Worm (Caenorhabditis elegans) whole organism, L4 larva: Measurements from ENCODE around the gene str-103.
A peak's percentile ranks its signal among the peaks of the same experiment; 100 is the strongest.

Experiments used
- D1046.2 ChIP-seq: fragments of 200-800 bp; sonication (Bioruptor generic); IDR thresholded peaks from 2 replicates; pipeline ENCODE4 v1.3.6; 2022; ENCODE audit warnings: missing genetic modification characterization, missing compliant biosample characterization
- F10B5.3 ChIP-seq: sonication (generic microtip); optimal IDR thresholded peaks from 2 replicates; lab custom pipeline; 2016; ENCODE audit warnings: mild to moderate bottlenecking, missing genetic modification characterization, missing compliant biosample characterization
- F49E8.2 ChIP-seq: sonication (generic microtip); optimal IDR thresholded peaks from 2 replicates; lab custom pipeline; 2016; ENCODE audit warnings: missing compliant biosample characterization, mild to moderate bottlenecking, missing genetic modification characterization, borderline replicate concordance
- Y105C5A.15 ChIP-seq: fragments of 200-800 bp; sonication (Bioruptor generic); IDR thresholded peaks from 2 replicates; pipeline ENCODE4 v1.3.6; 2022; ENCODE audit warnings: missing genetic modification characterization, missing compliant biosample characterization
- Y5F2A.4 ChIP-seq: fragments of 200-800 bp; sonication (Bioruptor generic); optimal IDR thresholded peaks from 2 replicates; lab custom pipeline; 2018; ENCODE audit warnings: mild to moderate bottlenecking, missing genetic modification characterization, missing compliant biosample characterization
- ZK337.2 ChIP-seq: fragments of 200-800 bp; sonication (Bioruptor generic); IDR thresholded peaks from 2 replicates; pipeline ENCODE4 v1.3.6; 2022; ENCODE audit warnings: missing genetic modification reagents, missing genetic modification characterization, missing compliant biosample characterization
- arid-1 ChIP-seq: fragments of 200-800 bp; sonication (Bioruptor generic); conservative IDR thresholded peaks from 2 replicates; pipeline ENCODE4 v1.3.6; 2022; ENCODE audit warnings: missing genetic modification reagents, missing genetic modification characterization, missing compliant biosample characterization
- attf-4 ChIP-seq: sonication (generic microtip); optimal IDR thresholded peaks from 3 replicates; lab custom pipeline; 2017; ENCODE audit warnings: missing biosample characterization, missing genetic modification characterization
- ceh-20 ChIP-seq: fragments of 200-800 bp; sonication (Bioruptor generic); IDR thresholded peaks from 2 replicates; pipeline ENCODE4 v1.3.6; 2022; ENCODE audit warnings: missing genetic modification reagents, missing genetic modification characterization, missing compliant biosample characterization
- ceh-28 ChIP-seq: fragments of 150-350 bp; optimal IDR thresholded peaks from 2 replicates; lab custom pipeline; 2014; ENCODE audit warnings: missing biosample characterization, missing genetic modification reagents, missing genetic modification characterization
- ces-1 ChIP-seq: fragments of 150-350 bp; sonication (generic microtip); optimal IDR thresholded peaks from 4 replicates; lab custom pipeline; 2014; ENCODE audit warnings: missing biosample characterization, missing genetic modification reagents, missing genetic modification characterization
- daf-16 ChIP-seq, 3 experiments: sonication (generic microtip); optimal IDR thresholded peaks; 2 replicates each; lab custom pipeline; 2016 to 2017; ENCODE audit warnings: missing genetic modification characterization in 3 of 3, missing genetic modification reagents in 3 of 3, mild to moderate bottlenecking in 2 of 3, missing compliant biosample characterization in 2 of 3, missing biosample characterization in 1 of 3, moderate library complexity in 1 of 3
- daf-19 ChIP-seq: fragments of 200-800 bp; sonication (Bioruptor generic); conservative IDR thresholded peaks from 2 replicates; pipeline ENCODE4 v1.3.6; 2022; ENCODE audit warnings: missing genetic modification characterization, missing compliant biosample characterization
- dmd-6 ChIP-seq: fragments of 200-800 bp; sonication (Bioruptor generic); IDR thresholded peaks from 2 replicates; pipeline ENCODE4 v1.3.6; 2022; ENCODE audit warnings: missing genetic modification reagents, missing genetic modification characterization, missing compliant biosample characterization
- dmd-9 ChIP-seq: fragments of 200-800 bp; sonication (Bioruptor generic); IDR thresholded peaks from 2 replicates; pipeline ENCODE4 v1.3.6; 2022; ENCODE audit warnings: missing genetic modification reagents, missing genetic modification characterization, missing compliant biosample characterization
- dve-1 ChIP-seq: sonication (generic microtip); optimal IDR thresholded peaks from 2 replicates; lab custom pipeline; 2017; ENCODE audit warnings: antibody characterized with exemption, mild to moderate bottlenecking, missing genetic modification characterization, missing compliant biosample characterization; ENCODE audit not compliant: insufficient read depth
- egl-43 ChIP-seq: fragments of 200-800 bp; sonication (Bioruptor generic); IDR thresholded peaks from 2 replicates; pipeline ENCODE4 v1.3.6; 2022; ENCODE audit warnings: missing genetic modification reagents, missing genetic modification characterization, missing compliant biosample characterization
- fkh-10 ChIP-seq: fragments of 150-350 bp; optimal IDR thresholded peaks from 2 replicates; lab custom pipeline; 2014; ENCODE audit warnings: missing biosample characterization, missing genetic modification reagents, missing genetic modification characterization
- hlh-30 ChIP-seq: sonication (generic microtip); optimal IDR thresholded peaks from 2 replicates; lab custom pipeline; 2017; ENCODE audit warnings: antibody characterized with exemption, mild to moderate bottlenecking, missing genetic modification characterization, missing compliant biosample characterization; ENCODE audit not compliant: insufficient read depth
- lim-7 ChIP-seq: fragments of 200-800 bp; sonication (Bioruptor generic); IDR thresholded peaks from 2 replicates; pipeline ENCODE4 v1.3.6; 2022; ENCODE audit warnings: missing genetic modification characterization, missing compliant biosample characterization
- lin-38 ChIP-seq: fragments of 200-800 bp; sonication (Bioruptor generic); IDR thresholded peaks from 2 replicates; pipeline ENCODE4 v1.3.6; 2022; ENCODE audit warnings: missing genetic modification reagents, missing genetic modification characterization, missing compliant biosample characterization
- mes-2 ChIP-seq: sonication (generic microtip); optimal IDR thresholded peaks from 2 replicates; lab custom pipeline; 2016; ENCODE audit warnings: missing genotype, mild to moderate bottlenecking, missing genetic modification characterization, missing compliant biosample characterization; ENCODE audit not compliant: poor library complexity, severe bottlenecking
- mxl-3 ChIP-seq: fragments of 200-800 bp; sonication (Bioruptor generic); optimal IDR thresholded peaks from 2 replicates; lab custom pipeline; 2018; ENCODE audit warnings: mild to moderate bottlenecking, missing genetic modification characterization, missing compliant biosample characterization
- nhr-102 ChIP-seq: sonication (generic microtip); optimal IDR thresholded peaks from 2 replicates; lab custom pipeline; 2016; ENCODE audit warnings: mild to moderate bottlenecking, missing genetic modification characterization, moderate library complexity, missing compliant biosample characterization
- nhr-11 ChIP-seq: fragments of 150-350 bp; optimal IDR thresholded peaks from 2 replicates; lab custom pipeline; 2014; ENCODE audit warnings: missing biosample characterization, missing genetic modification characterization
- nhr-237 ChIP-seq: sonication (generic microtip); optimal IDR thresholded peaks from 2 replicates; lab custom pipeline; 2017; ENCODE audit warnings: missing biosample characterization, missing genetic modification characterization
- nhr-25 ChIP-seq: sonication (generic microtip); optimal IDR thresholded peaks from 2 replicates; lab custom pipeline; 2017; ENCODE audit warnings: missing genetic modification characterization, mild to moderate bottlenecking, missing compliant biosample characterization, antibody characterized with exemption, moderate library complexity, borderline replicate concordance; ENCODE audit not compliant: insufficient read depth
- nhr-6 ChIP-seq: fragments of 150-350 bp; optimal IDR thresholded peaks from 2 replicates; lab custom pipeline; 2014; ENCODE audit warnings: missing biosample characterization, missing genetic modification characterization
- nhr-77 ChIP-seq: fragments of 150-350 bp; optimal IDR thresholded peaks from 2 replicates; lab custom pipeline; 2014; ENCODE audit warnings: missing biosample characterization, missing genetic modification characterization
- pha-4 ChIP-seq, 2 experiments: fragments of 150-350 bp in 1 of 2; fragments of 200-800 bp in 1 of 2; sonication (Bioruptor generic) in 1 of 2; IDR thresholded peaks in 1 of 2; optimal IDR thresholded peaks in 1 of 2; 2 replicates each; pipeline versions ENCODE4 v1.3.6 to Lab custom; 2014 to 2022; ENCODE audit warnings: missing genetic modification characterization in 2 of 2, missing genetic modification reagents in 2 of 2, missing biosample characterization in 1 of 2, missing compliant biosample characterization in 1 of 2
- php-3 ChIP-seq: fragments of 200-800 bp; sonication (Bioruptor generic); IDR thresholded peaks from 2 replicates; pipeline ENCODE4 v1.3.6; 2022; ENCODE audit warnings: missing genetic modification reagents, missing genetic modification characterization, missing compliant biosample characterization
- pqm-1 ChIP-seq: sonication (generic microtip); optimal IDR thresholded peaks from 2 replicates; lab custom pipeline; 2017; ENCODE audit warnings: missing biosample characterization, missing genetic modification characterization
- saeg-2 ChIP-seq: fragments of 200-800 bp; sonication (Bioruptor generic); IDR thresholded peaks from 2 replicates; pipeline ENCODE4 v1.3.6; 2022; ENCODE audit warnings: missing genetic modification reagents, missing genetic modification characterization, missing compliant biosample characterization
- tag-97 ChIP-seq: fragments of 200-800 bp; sonication (Bioruptor generic); IDR thresholded peaks from 2 replicates; pipeline ENCODE4 v1.3.6; 2022; ENCODE audit warnings: missing genetic modification characterization, missing compliant biosample characterization
- unc-62 ChIP-seq, 3 experiments: fragments of 150-350 bp in 1 of 3; sonication (generic microtip); optimal IDR thresholded peaks in 2 of 3; peaks in 1 of 3; 1 replicate in 1 of 3; 2 replicates in 2 of 3; lab custom pipeline; 2014 to 2017; ENCODE audit warnings: missing biosample characterization in 3 of 3, missing genetic modification characterization in 3 of 3, missing genetic modification reagents in 3 of 3, missing genotype in 1 of 3
- zag-1 ChIP-seq: fragments of 150-350 bp; optimal IDR thresholded peaks from 2 replicates; lab custom pipeline; 2014; ENCODE audit warnings: missing biosample characterization, missing genetic modification characterization
- zip-2 ChIP-seq: fragments of 150-350 bp; optimal IDR thresholded peaks from 2 replicates; lab custom pipeline; 2014; ENCODE audit warnings: missing biosample characterization, missing genetic modification characterization
- ztf-11 ChIP-seq: fragments of 150-350 bp; optimal IDR thresholded peaks from 2 replicates; lab custom pipeline; 2014; ENCODE audit warnings: missing biosample characterization, missing genetic modification characterization

The str-103 gene

ce11 chrV:16132705-16133104 lies 14.2 kb upstream of the str-103 start, which contains the start of gene fbxa-144:
Gene fbxa-144, minus strand, starts transcription at chrV:16132805.
- TF ChIP-seq D1046.2 (GFP tag; lab: Robert Waterston, UW) (no peak), php-3 (no peak), ceh-20 (no peak), attf-4 (tag; lab: Kevin White, UChicago) (no peak), nhr-6 (tag; lab: Kevin White, UChicago) (no peak), Y105C5A.15 (GFP tag; lab: Robert Waterston, UW) (no peak), mes-2 (tag; lab: Kevin White, UChicago) (no peak), dmd-6 (GFP tag; lab: Robert Waterston, UW) (no peak), tag-97 (GFP tag; lab: Robert Waterston, UW) (no peak), egl-43 (GFP tag; lab: Robert Waterston, UW) (no peak), arid-1 (no peak), nhr-11 (tag; lab: Kevin White, UChicago) (no peak), F49E8.2 (tag; lab: Kevin White, UChicago) (no peak), fkh-10 (no peak), ztf-11 (tag; lab: Kevin White, UChicago) (no peak), nhr-237 (tag; lab: Kevin White, UChicago) (no peak)

- no peak for TF ChIP-seq nhr-77 (tag; lab: Kevin White, UChicago)
- peak in 1 of 2 experiments; percentile 7 for TF ChIP-seq unc-62 (GFP tag; optimal IDR thresholded peaks at IDR 0.05 in 1 of 2; lab: Kevin White, UChicago)
- no peak for TF ChIP-seq unc-62 (tag; optimal IDR thresholded peaks at IDR 0.05; lab: Kevin White, UChicago)
Observed at ce11 chrV:16132215-16132614, 13.7 kb upstream of the str-103 start.

- TF ChIP-seq ZK337.2 (GFP tag; lab: Robert Waterston, UW) (no peak), unc-62 (GFP tag; optimal IDR thresholded peaks at IDR 0.05 in 1 of 2; lab: Kevin White, UChicago) (peak in 1 of 2 experiments; percentile 27), unc-62 (tag; optimal IDR thresholded peaks at IDR 0.05; lab: Kevin White, UChicago) (no peak), dmd-9 (GFP tag; lab: Robert Waterston, UW) (no peak), dve-1 (tag; lab: Kevin White, UChicago) (no peak), attf-4 (tag; lab: Kevin White, UChicago) (no peak), daf-19 (GFP tag; lab: Robert Waterston, UW) (no peak)
Observed at ce11 chrV:16131249-16131648, 12.7 kb upstream of the str-103 start, which contains the start of gene fbxa-142. Gene fbxa-142, minus strand, starts transcription at chrV:16131349.

ce11 chrV:16129116-16129515 lies 10.6 kb upstream of the str-103 start:
- TF ChIP-seq zag-1 (tag; lab: Kevin White, UChicago) = no peak
- no peak for TF ChIP-seq pha-4 (GFP tag; IDR thresholded peaks at IDR 0.05; lab: Robert Waterston, UW)
- no peak for TF ChIP-seq pha-4 (tag; optimal IDR thresholded peaks at IDR 0.05; lab: Kevin White, UChicago)
- TF ChIP-seq mxl-3 (GFP tag; lab: Kevin White, UChicago) = no peak
- no peak for TF ChIP-seq daf-16 (GFP tag; optimal IDR thresholded peaks at IDR 0.05; lab: Kevin White, UChicago)
- TF ChIP-seq daf-16 (tag; optimal IDR thresholded peaks at IDR 0.05; lab: Kevin White, UChicago) = peak; percentile 38
- TF ChIP-seq Y5F2A.4 (GFP tag; lab: Kevin White, UChicago) = no peak
- no peak for TF ChIP-seq unc-62 (GFP tag; optimal IDR thresholded peaks at IDR 0.05 in 1 of 2; lab: Kevin White, UChicago)
- no peak for TF ChIP-seq unc-62 (tag; optimal IDR thresholded peaks at IDR 0.05; lab: Kevin White, UChicago)
- TF ChIP-seq ceh-28 (tag; lab: Kevin White, UChicago) = no peak
- peak; percentile 78 for TF ChIP-seq pqm-1 (tag; lab: Kevin White, UChicago)
- no peak for TF ChIP-seq hlh-30
- no peak for TF ChIP-seq lin-38 (GFP tag; lab: Robert Waterston, UW)
- TF ChIP-seq arid-1 = no peak
- TF ChIP-seq zip-2 = no peak
- no peak for TF ChIP-seq nhr-25 (tag; lab: Kevin White, UChicago)
- no peak for TF ChIP-seq ces-1 (GFP tag; lab: Kevin White, UChicago)
- TF ChIP-seq nhr-102 = no peak
- TF ChIP-seq dve-1 (tag; lab: Kevin White, UChicago) = peak; percentile 38
- no peak for TF ChIP-seq F10B5.3 (tag; lab: Kevin White, UChicago)
- no peak for TF ChIP-seq saeg-2 (GFP tag; lab: Robert Waterston, UW)
- no peak for TF ChIP-seq lim-7
